Worm (Caenorhabditis elegans) whole organism, mixed stage, embryonic: Measurements from ENCODE around the gene hrg-3.

Experiments
- blmp-1 ChIP-seq: fragments of 150-350 bp; optimal IDR thresholded peaks from 2 replicates; lab custom pipeline; 2014; ENCODE audit warnings: missing biosample characterization, missing genetic modification characterization
- drap-1 ChIP-seq: fragments of 200-800 bp; sonication (Bioruptor generic); optimal IDR thresholded peaks from 3 replicates; lab custom pipeline; 2018; ENCODE audit warnings: mild to moderate bottlenecking, missing genetic modification characterization, missing compliant biosample characterization
- flh-1 ChIP-seq: fragments of 200-800 bp; sonication (Bioruptor generic); optimal IDR thresholded peaks from 2 replicates; lab custom pipeline; 2018; ENCODE audit warnings: mild to moderate bottlenecking, missing genetic modification characterization, moderate library complexity, missing compliant biosample characterization
- mep-1 ChIP-seq: fragments of 150-350 bp; optimal IDR thresholded peaks from 2 replicates; lab custom pipeline; 2017; ENCODE audit warnings: missing biosample characterization, missing genetic modification reagents, missing genetic modification characterization, inconsistent platforms
- mls-2 ChIP-seq: sonication (generic microtip); optimal IDR thresholded peaks from 2 replicates; lab custom pipeline; 2016; ENCODE audit warnings: mild to moderate bottlenecking, missing genetic modification characterization, moderate library complexity, missing compliant biosample characterization
- nhr-12 ChIP-seq: fragments of 150-350 bp; optimal IDR thresholded peaks from 2 replicates; lab custom pipeline; 2014; ENCODE audit warnings: missing biosample characterization, missing genetic modification characterization
- nhr-237 ChIP-seq: fragments of 150-350 bp; optimal IDR thresholded peaks from 2 replicates; lab custom pipeline; 2014; ENCODE audit warnings: missing biosample characterization, missing genetic modification characterization
- nhr-28 ChIP-seq: fragments of 150-350 bp; optimal IDR thresholded peaks from 2 replicates; lab custom pipeline; 2014; ENCODE audit warnings: missing biosample characterization, missing genetic modification characterization
- snpc-4 ChIP-seq: fragments of 150-350 bp; optimal IDR thresholded peaks from 2 replicates; lab custom pipeline; 2014; ENCODE audit warnings: missing biosample characterization, missing genetic modification characterization
- unc-39 ChIP-seq: fragments of 150-350 bp; optimal IDR thresholded peaks from 2 replicates; lab custom pipeline; 2014; ENCODE audit warnings: missing biosample characterization, missing genetic modification characterization
- ztf-11 ChIP-seq: fragments of 150-350 bp; optimal IDR thresholded peaks from 2 replicates; lab custom pipeline; 2014; ENCODE audit warnings: missing biosample characterization, missing genetic modification characterization

DNA sequence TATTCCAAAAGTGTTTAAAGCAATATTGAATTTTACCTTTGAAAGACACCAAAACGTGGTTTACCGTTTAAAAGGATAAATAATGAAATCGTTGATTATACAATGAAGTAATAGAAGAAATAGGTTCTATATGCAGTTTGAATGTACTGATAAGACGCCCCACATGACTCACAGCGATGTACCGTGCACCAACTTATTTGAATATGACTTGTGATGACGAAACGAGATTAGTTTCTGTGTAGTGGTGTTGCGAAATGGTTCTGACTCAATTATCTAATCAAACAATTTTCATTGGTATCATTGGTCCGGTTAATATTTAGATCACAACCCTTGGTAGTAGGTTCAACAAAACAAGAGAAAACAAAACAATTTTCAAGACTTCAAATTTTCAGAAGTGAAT lies 45.1 kb upstream of the hrg-3 start:
- TF ChIP-seq nhr-28 (tag; lab: Kevin White, UChicago) = no peak
- TF ChIP-seq drap-1 = no peak
- no peak for TF ChIP-seq mep-1 (tag; lab: Kevin White, UChicago)
- TF ChIP-seq mls-2 (tag; lab: Kevin White, UChicago) = no peak
- TF ChIP-seq flh-1 (GFP tag; lab: Kevin White, UChicago) = no peak
- no peak for TF ChIP-seq blmp-1 (tag; lab: Kevin White, UChicago)
- no peak for TF ChIP-seq unc-39 (tag; lab: Kevin White, UChicago)
- no peak for TF ChIP-seq ztf-11
- no peak for TF ChIP-seq nhr-237 (tag; lab: Kevin White, UChicago)
- no peak for TF ChIP-seq snpc-4
- no peak for TF ChIP-seq nhr-12
